Worm (Caenorhabditis elegans) whole organism, L4 larva: Measurements from ENCODE around the gene Y42G9A.3.

ENCODE experiments used
- D1046.2 ChIP-seq: fragments of 200-800 bp; sonication (Bioruptor generic); IDR thresholded peaks from 2 replicates; pipeline ENCODE4 v1.3.6; 2022; ENCODE audit warnings: missing genetic modification characterization, missing compliant biosample characterization
- T20F7.1 ChIP-seq: fragments of 200-800 bp; sonication (Bioruptor generic); optimal IDR thresholded peaks from 2 replicates; lab custom pipeline; 2018; ENCODE audit warnings: mild to moderate bottlenecking, missing genetic modification characterization, missing compliant biosample characterization
- Y75B8A.6 ChIP-seq: fragments of 200-800 bp; sonication (Bioruptor generic); IDR thresholded peaks from 2 replicates; pipeline ENCODE4 v1.3.6; 2022; ENCODE audit warnings: missing genetic modification reagents, missing genetic modification characterization, missing compliant biosample characterization
- aha-1 ChIP-seq: fragments of 150-350 bp; peaks from one replicate; lab custom pipeline; 2014; ENCODE audit warnings: missing biosample characterization, missing genetic modification characterization
- arid-1 ChIP-seq: fragments of 200-800 bp; sonication (Bioruptor generic); conservative IDR thresholded peaks from 2 replicates; pipeline ENCODE4 v1.3.6; 2022; ENCODE audit warnings: missing genetic modification reagents, missing genetic modification characterization, missing compliant biosample characterization
- ceh-44 ChIP-seq: fragments of 200-800 bp; sonication (Bioruptor generic); IDR thresholded peaks from 2 replicates; pipeline ENCODE4 v1.3.6; 2022; ENCODE audit warnings: missing genetic modification reagents, missing genetic modification characterization, missing compliant biosample characterization
- ceh-62 ChIP-seq: sonication (generic microtip); optimal IDR thresholded peaks from 2 replicates; lab custom pipeline; 2017; ENCODE audit warnings: missing biosample characterization, missing genetic modification characterization
- ces-1 ChIP-seq: fragments of 150-350 bp; sonication (generic microtip); optimal IDR thresholded peaks from 4 replicates; lab custom pipeline; 2014; ENCODE audit warnings: missing biosample characterization, missing genetic modification reagents, missing genetic modification characterization
- cey-2 ChIP-seq: sonication (generic microtip); optimal IDR thresholded peaks from 3 replicates; lab custom pipeline; 2017; ENCODE audit warnings: missing genetic modification characterization, mild to moderate bottlenecking, missing compliant biosample characterization, antibody characterized with exemption, borderline replicate concordance; ENCODE audit not compliant: insufficient read depth
- dmd-6 ChIP-seq: fragments of 200-800 bp; sonication (Bioruptor generic); IDR thresholded peaks from 2 replicates; pipeline ENCODE4 v1.3.6; 2022; ENCODE audit warnings: missing genetic modification reagents, missing genetic modification characterization, missing compliant biosample characterization
- dmd-8 ChIP-seq: fragments of 200-800 bp; sonication (Bioruptor generic); IDR thresholded peaks from 2 replicates; pipeline ENCODE4 v1.3.6; 2022; ENCODE audit warnings: missing genetic modification characterization, missing compliant biosample characterization
- dve-1 ChIP-seq: sonication (generic microtip); optimal IDR thresholded peaks from 2 replicates; lab custom pipeline; 2017; ENCODE audit warnings: antibody characterized with exemption, mild to moderate bottlenecking, missing genetic modification characterization, missing compliant biosample characterization; ENCODE audit not compliant: insufficient read depth
- fos-1 ChIP-seq: fragments of 150-350 bp; optimal IDR thresholded peaks from 2 replicates; lab custom pipeline; 2014; ENCODE audit warnings: missing biosample characterization, missing genetic modification characterization
- hlh-11 ChIP-seq: fragments of 200-800 bp; sonication (Bioruptor generic); optimal IDR thresholded peaks from 2 replicates; lab custom pipeline; 2018; ENCODE audit warnings: mild to moderate bottlenecking, missing genetic modification characterization, missing compliant biosample characterization
- hlh-30 ChIP-seq: sonication (generic microtip); optimal IDR thresholded peaks from 2 replicates; lab custom pipeline; 2017; ENCODE audit warnings: antibody characterized with exemption, mild to moderate bottlenecking, missing genetic modification characterization, missing compliant biosample characterization; ENCODE audit not compliant: insufficient read depth
- lim-7 ChIP-seq: fragments of 200-800 bp; sonication (Bioruptor generic); IDR thresholded peaks from 2 replicates; pipeline ENCODE4 v1.3.6; 2022; ENCODE audit warnings: missing genetic modification characterization, missing compliant biosample characterization
- lsy-2 ChIP-seq, 2 experiments: fragments of 150-350 bp in 1 of 2; sonication (generic microtip) in 1 of 2; optimal IDR thresholded peaks; 2 replicates each; lab custom pipeline; 2014 to 2017; ENCODE audit warnings: missing biosample characterization in 2 of 2, missing genetic modification characterization in 2 of 2
- madf-5 ChIP-seq, 2 experiments: fragments of 200-800 bp; sonication (Bioruptor generic); IDR thresholded peaks; 2 replicates each; pipeline ENCODE4 v1.3.6; 2022; ENCODE audit warnings: missing compliant biosample characterization in 2 of 2, missing genetic modification characterization in 2 of 2
- madf-9 ChIP-seq: fragments of 200-800 bp; sonication (Bioruptor generic); conservative IDR thresholded peaks from 2 replicates; pipeline ENCODE4 v1.3.6; 2022; ENCODE audit warnings: missing genetic modification reagents, missing genetic modification characterization, missing compliant biosample characterization
- mdl-1 ChIP-seq, 2 experiments: fragments of 150-350 bp in 1 of 2; sonication (generic microtip) in 1 of 2; optimal IDR thresholded peaks; 2 replicates each; lab custom pipeline; 2014 to 2017; ENCODE audit warnings: missing biosample characterization in 2 of 2, missing genetic modification characterization in 2 of 2
- mxl-3 ChIP-seq: fragments of 200-800 bp; sonication (Bioruptor generic); optimal IDR thresholded peaks from 2 replicates; lab custom pipeline; 2018; ENCODE audit warnings: mild to moderate bottlenecking, missing genetic modification characterization, missing compliant biosample characterization
- nhr-10 ChIP-seq: fragments of 150-350 bp; optimal IDR thresholded peaks from 2 replicates; lab custom pipeline; 2014; ENCODE audit warnings: missing biosample characterization, missing genetic modification characterization
- nhr-11 ChIP-seq: fragments of 150-350 bp; optimal IDR thresholded peaks from 2 replicates; lab custom pipeline; 2014; ENCODE audit warnings: missing biosample characterization, missing genetic modification characterization
- nhr-111 ChIP-seq: fragments of 200-800 bp; sonication (Bioruptor generic); optimal IDR thresholded peaks from 2 replicates; lab custom pipeline; 2018; ENCODE audit warnings: mild to moderate bottlenecking, missing genetic modification characterization, missing compliant biosample characterization
- nhr-25 ChIP-seq: sonication (generic microtip); optimal IDR thresholded peaks from 2 replicates; lab custom pipeline; 2017; ENCODE audit warnings: missing genetic modification characterization, mild to moderate bottlenecking, missing compliant biosample characterization, antibody characterized with exemption, moderate library complexity, borderline replicate concordance; ENCODE audit not compliant: insufficient read depth
- nhr-28 ChIP-seq: fragments of 150-350 bp; optimal IDR thresholded peaks from 2 replicates; lab custom pipeline; 2014; ENCODE audit warnings: missing biosample characterization, missing genetic modification characterization
- nhr-42 ChIP-seq: fragments of 200-800 bp; sonication (Bioruptor generic); IDR thresholded peaks from 2 replicates; pipeline ENCODE4 v1.3.6; 2022; ENCODE audit warnings: missing genetic modification characterization, missing compliant biosample characterization
- nhr-48 ChIP-seq: sonication (generic microtip); optimal IDR thresholded peaks from 2 replicates; lab custom pipeline; 2016; ENCODE audit warnings: mild to moderate bottlenecking, missing genetic modification characterization, missing compliant biosample characterization
- php-3 ChIP-seq: fragments of 200-800 bp; sonication (Bioruptor generic); IDR thresholded peaks from 2 replicates; pipeline ENCODE4 v1.3.6; 2022; ENCODE audit warnings: missing genetic modification reagents, missing genetic modification characterization, missing compliant biosample characterization
- rbr-2 ChIP-seq: sonication (generic microtip); optimal IDR thresholded peaks from 2 replicates; lab custom pipeline; 2016; ENCODE audit warnings: missing genotype, missing genetic modification characterization, missing compliant biosample characterization
- set-16 ChIP-seq: fragments of 200-800 bp; sonication (Bioruptor generic); IDR thresholded peaks from 2 replicates; pipeline ENCODE4 v1.3.6; 2022; ENCODE audit warnings: missing genetic modification reagents, missing genetic modification characterization, missing compliant biosample characterization
- spr-3 ChIP-seq: fragments of 200-800 bp; sonication (Bioruptor generic); optimal IDR thresholded peaks from 2 replicates; lab custom pipeline; 2018; ENCODE audit warnings: mild to moderate bottlenecking, missing genetic modification characterization, missing compliant biosample characterization
- unc-62 ChIP-seq, 3 experiments: fragments of 150-350 bp in 1 of 3; sonication (generic microtip); optimal IDR thresholded peaks in 2 of 3; peaks in 1 of 3; 1 replicate in 1 of 3; 2 replicates in 2 of 3; lab custom pipeline; 2014 to 2017; ENCODE audit warnings: missing biosample characterization in 3 of 3, missing genetic modification characterization in 3 of 3, missing genetic modification reagents in 3 of 3, missing genotype in 1 of 3
- zfp-3 ChIP-seq: fragments of 200-800 bp; sonication (Bioruptor generic); conservative IDR thresholded peaks from 2 replicates; pipeline ENCODE4 v1.3.6; 2022; ENCODE audit warnings: missing genetic modification reagents, missing genetic modification characterization, missing compliant biosample characterization
- zip-2 ChIP-seq: fragments of 150-350 bp; optimal IDR thresholded peaks from 2 replicates; lab custom pipeline; 2014; ENCODE audit warnings: missing biosample characterization, missing genetic modification characterization

Gene Y42G9A.3

ce11 chrIII:6144390-6144962 lies 1.6 kb upstream of the Y42G9A.3 start:
- peak; percentile 22 for TF ChIP-seq hlh-11 (tag; lab: Kevin White, UChicago)
- peak in 1 of 2 experiments; percentile 73 for TF ChIP-seq mdl-1 (tag; optimal IDR thresholded peaks at IDR 0.05; lab: Kevin White, UChicago)
- peak; percentile 80 for TF ChIP-seq hlh-30
- no peak for TF ChIP-seq nhr-25 (tag; lab: Kevin White, UChicago)
- peak in 1 of 2 experiments; percentile 26 for TF ChIP-seq lsy-2 (tag; optimal IDR thresholded peaks at IDR 0.05; lab: Kevin White, UChicago)
- TF ChIP-seq nhr-28 (tag; lab: Kevin White, UChicago) = peak; percentile 56
- TF ChIP-seq nhr-48 (tag; lab: Kevin White, UChicago) = peak; percentile 60
- peak in 1 of 2 experiments; percentile 78 for TF ChIP-seq unc-62 (GFP tag; optimal IDR thresholded peaks at IDR 0.05 in 1 of 2; lab: Kevin White, UChicago)
- TF ChIP-seq unc-62 (tag; optimal IDR thresholded peaks at IDR 0.05; lab: Kevin White, UChicago) = no peak
- TF ChIP-seq madf-9 (GFP tag; lab: Robert Waterston, UW) = no peak
- peak; percentile 81 for TF ChIP-seq nhr-11
- no peak for TF ChIP-seq nhr-10 (tag; lab: Kevin White, UChicago)
- no peak for TF ChIP-seq rbr-2 (tag; lab: Kevin White, UChicago)
- peak; percentile 60 for TF ChIP-seq cey-2 (tag; lab: Kevin White, UChicago)

- TF ChIP-seq aha-1 (tag; lab: Kevin White, UChicago) (peak; percentile 84), D1046.2 (no peak), nhr-28 (tag; lab: Kevin White, UChicago) (peak; percentile 1), nhr-11 (no peak), madf-5 (GFP tag; IDR thresholded peaks at IDR 0.05; lab: Robert Waterston, UW) (no peak), fos-1 (no peak), nhr-42 (GFP tag; lab: Robert Waterston, UW) (no peak), spr-3 (no peak), Y75B8A.6 (GFP tag; lab: Robert Waterston, UW) (no peak), dmd-8 (GFP tag; lab: Robert Waterston, UW) (no peak), dmd-6 (peak; percentile 48; the same call in 1 of the 2 replicates), lsy-2 (tag; optimal IDR thresholded peaks at IDR 0.05; lab: Kevin White, UChicago) (peak in 1 of 2 experiments; percentile 40), zfp-3 (GFP tag; lab: Robert Waterston, UW) (no peak), php-3 (GFP tag; lab: Robert Waterston, UW) (no peak), dve-1 (tag; lab: Kevin White, UChicago) (peak; percentile 28), ceh-44 (no peak), nhr-48 (tag; lab: Kevin White, UChicago) (peak; percentile 23), ces-1 (GFP tag; lab: Kevin White, UChicago) (no peak), mxl-3 (GFP tag; lab: Kevin White, UChicago) (peak; percentile 60), lim-7 (no peak), hlh-11 (tag; lab: Kevin White, UChicago) (peak; percentile 54), nhr-111 (no peak)
- TF ChIP-seq, all 104 proteins: peak for 8
Observed at ce11 chrIII:6145309-6145708, 749 bp upstream of the Y42G9A.3 start.

ce11 chrIII:6146797-6147196 lies 739 bp downstream of the Y42G9A.3 start:
- no peak for TF ChIP-seq D1046.2
- peak in 1 of 2 experiments; percentile 93 for TF ChIP-seq unc-62 (GFP tag; optimal IDR thresholded peaks at IDR 0.05 in 1 of 2; lab: Kevin White, UChicago)
- TF ChIP-seq unc-62 (tag; optimal IDR thresholded peaks at IDR 0.05; lab: Kevin White, UChicago) = no peak

ce11 chrIII:6147903-6148302 lies 1.8 kb downstream of the Y42G9A.3 start, which contains the start of gene Y42G9A.2:
Y42G9A.2 (plus strand) TSS chrIII:6148186.
- TF ChIP-seq nhr-10 (tag; lab: Kevin White, UChicago) = no peak
- peak; percentile 85 for TF ChIP-seq aha-1 (tag; lab: Kevin White, UChicago)
- TF ChIP-seq zip-2 = peak; percentile 8
- no peak for TF ChIP-seq lsy-2 (tag; optimal IDR thresholded peaks at IDR 0.05; lab: Kevin White, UChicago)
- no peak for TF ChIP-seq hlh-11 (tag; lab: Kevin White, UChicago)
- no peak for TF ChIP-seq D1046.2
- TF ChIP-seq ceh-62 (tag; lab: Kevin White, UChicago) = no peak
- TF ChIP-seq T20F7.1 (GFP tag; lab: Kevin White, UChicago) = peak; percentile 52
- no peak for TF ChIP-seq set-16 (GFP tag; lab: Robert Waterston, UW)
- no peak for TF ChIP-seq arid-1 (GFP tag; lab: Robert Waterston, UW)
